Worm (Caenorhabditis elegans): ENCODE results near the gene sre-48.

DNA sequence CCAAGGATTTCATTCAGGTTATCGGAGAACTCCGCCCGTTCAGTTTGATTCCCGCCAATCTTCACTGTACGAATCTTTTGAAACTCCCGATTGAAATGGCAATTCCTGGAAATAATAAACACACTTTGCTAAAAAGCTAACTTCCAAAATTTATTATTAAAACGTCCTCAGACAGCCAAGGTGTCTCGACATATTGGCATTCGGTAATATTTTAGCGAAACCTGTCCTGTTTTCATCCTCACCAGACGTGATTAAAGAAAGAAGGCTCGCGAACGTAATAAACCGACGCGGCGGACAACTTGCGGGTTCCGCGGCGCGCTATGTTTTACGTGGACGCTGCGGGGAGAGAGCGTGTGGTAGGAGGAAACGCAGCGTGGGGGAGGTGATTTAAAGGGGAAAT is 38.5 kb upstream of the sre-48 start:
- TF ChIP-seq nhr-84 (tag; optimal IDR thresholded peaks at IDR 0.05) (no peak), tlp-1 (tag; optimal IDR thresholded peaks at IDR 0.05) (no peak), snpc-4 (tag; optimal IDR thresholded peaks at IDR 0.05) (peak; percentile 100), alr-1 (tag; optimal IDR thresholded peaks at IDR 0.05; ENCODE audit: borderline replicate concordance) (no peak), ztf-4 (tag; optimal IDR thresholded peaks at IDR 0.05) (peak; percentile 53), lsy-2 (tag; optimal IDR thresholded peaks at IDR 0.05) (peak; percentile 31 to 80), ces-1 (GFP tag; optimal IDR thresholded peaks at IDR 0.05) (no peak), nhr-11 (tag; optimal IDR thresholded peaks at IDR 0.05) (peak; percentile 49), pax-3 (tag; optimal IDR thresholded peaks at IDR 0.05) (peak; percentile 67), elt-3 (tag; optimal IDR thresholded peaks at IDR 0.05) (peak in 2 of 6 experiments; percentile 67 to 70), ama-1 (optimal IDR thresholded peaks at IDR 0.05) (peak; percentile 97), ceh-63 (GFP tag; optimal IDR thresholded peaks at IDR 0.05) (no peak), ceh-8 (GFP tag; optimal IDR thresholded peaks at IDR 0.05) (peak; percentile 79), hlh-4 (tag; optimal IDR thresholded peaks at IDR 0.05) (peak; percentile 30)

All from whole organism, L1 larva.